Worm (Caenorhabditis elegans) whole organism, L1 larva: ENCODE data around the gene ech-9.

Source experiments
- F16B12.6 ChIP-seq: fragments of 150-350 bp; optimal IDR thresholded peaks from 2 replicates; lab custom pipeline; 2014; ENCODE audit warnings: missing biosample characterization, missing genetic modification characterization
- alr-1 ChIP-seq: fragments of 200-800 bp; sonication (Bioruptor generic); optimal IDR thresholded peaks from 2 replicates; lab custom pipeline; 2018; ENCODE audit warnings: borderline replicate concordance, mild to moderate bottlenecking, missing genetic modification characterization, missing compliant biosample characterization
- aly-2 ChIP-seq: fragments of 150-350 bp; optimal IDR thresholded peaks from 2 replicates; lab custom pipeline; 2014; ENCODE audit warnings: missing biosample characterization, missing genetic modification characterization
- ama-1 ChIP-seq: fragments of 150-350 bp; optimal IDR thresholded peaks from 2 replicates; lab custom pipeline; 2014
- blmp-1 ChIP-seq: fragments of 150-350 bp; optimal IDR thresholded peaks from 2 replicates; lab custom pipeline; 2014; ENCODE audit warnings: missing biosample characterization, missing genetic modification characterization
- ceh-82 ChIP-seq, 3 experiments: fragments of 150-350 bp in 1 of 3; sonication (generic microtip) in 2 of 3; optimal IDR thresholded peaks; 2 replicates each; lab custom pipeline; 2014 to 2017; ENCODE audit warnings: missing biosample characterization in 3 of 3, missing genetic modification characterization in 3 of 3
- ceh-90 ChIP-seq: sonication (generic microtip); optimal IDR thresholded peaks from 2 replicates; lab custom pipeline; 2016; ENCODE audit warnings: missing genetic modification characterization, missing compliant biosample characterization
- dpl-1 ChIP-seq, 3 experiments: fragments of 150-350 bp in 2 of 3; sonication (generic microtip) in 1 of 3; optimal IDR thresholded peaks; 2 replicates each; lab custom pipeline; 2014 to 2017; ENCODE audit warnings: missing biosample characterization in 3 of 3, missing genetic modification characterization in 3 of 3, missing genetic modification reagents in 3 of 3
- efl-1 ChIP-seq, 4 experiments: fragments of 150-350 bp; optimal IDR thresholded peaks in 3 of 4; peaks in 1 of 4; 1 replicate in 1 of 4; 2 replicates in 3 of 4; lab custom pipeline; 2014; ENCODE audit warnings: missing biosample characterization in 2 of 4, missing genetic modification characterization in 2 of 4, missing genetic modification reagents in 2 of 4
- efl-3 ChIP-seq: fragments of 200-800 bp; sonication (Bioruptor generic); optimal IDR thresholded peaks from 2 replicates; lab custom pipeline; 2018; ENCODE audit warnings: mild to moderate bottlenecking, missing genetic modification characterization, missing compliant biosample characterization
- egl-27 ChIP-seq, 2 experiments: fragments of 150-350 bp in 1 of 2; sonication (generic microtip); optimal IDR thresholded peaks; 3 replicates each; lab custom pipeline; 2017 to 2018; ENCODE audit warnings: missing biosample characterization in 2 of 2, missing genetic modification characterization in 2 of 2, missing genetic modification reagents in 2 of 2
- elt-3 ChIP-seq, 6 experiments: fragments of 150-350 bp in 1 of 6; sonication (generic microtip); optimal IDR thresholded peaks; 2 replicates each; lab custom pipeline; 2017 to 2018; ENCODE audit warnings: missing biosample characterization in 6 of 6, missing genetic modification characterization in 6 of 6, inconsistent platforms in 1 of 6
- ets-5 ChIP-seq: fragments of 200-800 bp; sonication (Bioruptor generic); IDR thresholded peaks from 2 replicates; pipeline ENCODE4 v1.3.6; 2022; ENCODE audit warnings: missing genetic modification characterization, missing compliant biosample characterization
- fkh-10 ChIP-seq: sonication (generic microtip); optimal IDR thresholded peaks from 2 replicates; lab custom pipeline; 2017; ENCODE audit warnings: missing biosample characterization, missing genetic modification reagents, missing genetic modification characterization
- fkh-8 ChIP-seq: sonication (generic microtip); optimal IDR thresholded peaks from 2 replicates; lab custom pipeline; 2016; ENCODE audit warnings: mild to moderate bottlenecking, missing genetic modification characterization, missing compliant biosample characterization
- grh-1 ChIP-seq: fragments of 200-800 bp; sonication (Bioruptor generic); IDR thresholded peaks from 2 replicates; pipeline ENCODE4 v1.3.6; 2022; ENCODE audit warnings: missing genetic modification reagents, missing genetic modification characterization, missing compliant biosample characterization
- hlh-17 ChIP-seq: fragments of 200-800 bp; sonication (Bioruptor generic); optimal IDR thresholded peaks from 2 replicates; lab custom pipeline; 2018; ENCODE audit warnings: missing genetic modification characterization, mild to moderate bottlenecking, missing compliant biosample characterization, moderate library complexity, borderline replicate concordance
- hpl-2 ChIP-seq: fragments of 150-350 bp; optimal IDR thresholded peaks from 2 replicates; lab custom pipeline; 2014; ENCODE audit warnings: missing biosample characterization, missing genetic modification reagents, missing genetic modification characterization
- irx-1 ChIP-seq: sonication (generic microtip); optimal IDR thresholded peaks from 2 replicates; lab custom pipeline; 2016; ENCODE audit warnings: missing genetic modification characterization, missing compliant biosample characterization
- jun-1 ChIP-seq: fragments of 150-350 bp; optimal IDR thresholded peaks from 2 replicates; lab custom pipeline; 2014; ENCODE audit warnings: missing biosample characterization, missing genetic modification reagents, missing genetic modification characterization
- lin-15B ChIP-seq: fragments of 150-350 bp; sonication (generic microtip); optimal IDR thresholded peaks from 3 replicates; lab custom pipeline; 2014; ENCODE audit warnings: missing biosample characterization, missing genetic modification characterization
- lin-35 ChIP-seq, 2 experiments: fragments of 150-350 bp; optimal IDR thresholded peaks; 2 replicates each; lab custom pipeline; 2014; ENCODE audit warnings: missing biosample characterization in 2 of 2, missing genetic modification characterization in 2 of 2, missing genetic modification reagents in 2 of 2
- lin-39 ChIP-seq: fragments of 150-350 bp; optimal IDR thresholded peaks from 2 replicates; lab custom pipeline; 2014; ENCODE audit warnings: missing biosample characterization, missing genetic modification reagents, missing genetic modification characterization
- lsy-2 ChIP-seq, 2 experiments: fragments of 150-350 bp; optimal IDR thresholded peaks; 2 replicates each; lab custom pipeline; 2014; ENCODE audit warnings: missing biosample characterization in 2 of 2, missing genetic modification characterization in 2 of 2
- mab-9 ChIP-seq: fragments of 200-800 bp; sonication (Bioruptor generic); IDR thresholded peaks from 2 replicates; pipeline ENCODE4 v1.3.6; 2022; ENCODE audit warnings: missing genetic modification reagents, missing genetic modification characterization, missing compliant biosample characterization
- mdl-1 ChIP-seq, 2 experiments: fragments of 150-350 bp; optimal IDR thresholded peaks; 2 replicates each; lab custom pipeline; 2014 to 2017; ENCODE audit warnings: missing biosample characterization in 2 of 2, missing genetic modification characterization in 2 of 2, inconsistent platforms in 1 of 2
- nhr-237 ChIP-seq: fragments of 150-350 bp; optimal IDR thresholded peaks from 2 replicates; lab custom pipeline; 2014; ENCODE audit warnings: missing biosample characterization, missing genetic modification characterization
- nhr-28 ChIP-seq: fragments of 150-350 bp; optimal IDR thresholded peaks from 2 replicates; lab custom pipeline; 2014; ENCODE audit warnings: missing biosample characterization, missing genetic modification characterization
- nhr-47 ChIP-seq: sonication (generic microtip); optimal IDR thresholded peaks from 2 replicates; lab custom pipeline; 2016; ENCODE audit warnings: mild to moderate bottlenecking, missing genetic modification characterization, moderate library complexity, missing compliant biosample characterization
- nhr-76 ChIP-seq: sonication (generic microtip); optimal IDR thresholded peaks from 2 replicates; lab custom pipeline; 2017; ENCODE audit warnings: missing biosample characterization, missing genetic modification characterization
- nhr-77 ChIP-seq: fragments of 150-350 bp; optimal IDR thresholded peaks from 2 replicates; lab custom pipeline; 2014; ENCODE audit warnings: missing biosample characterization, missing genetic modification characterization
- nhr-84 ChIP-seq: sonication (generic microtip); optimal IDR thresholded peaks from 2 replicates; lab custom pipeline; 2017; ENCODE audit warnings: missing biosample characterization, missing genetic modification characterization
- nhr-85 ChIP-seq: sonication (generic microtip); peaks from one replicate; lab custom pipeline; 2016; ENCODE audit warnings: missing genetic modification characterization, inconsistent platforms, missing compliant biosample characterization
- nhr-90 ChIP-seq: sonication (generic microtip); optimal IDR thresholded peaks from 2 replicates; lab custom pipeline; 2016; ENCODE audit warnings: mild to moderate bottlenecking, missing genetic modification characterization, missing compliant biosample characterization; ENCODE audit not compliant: poor library complexity
- pag-3 ChIP-seq: sonication (generic microtip); optimal IDR thresholded peaks from 2 replicates; lab custom pipeline; 2017; ENCODE audit warnings: missing genetic modification characterization, mild to moderate bottlenecking, missing compliant biosample characterization, antibody characterized with exemption, borderline replicate concordance; ENCODE audit not compliant: insufficient read depth
- pax-3 ChIP-seq: fragments of 200-800 bp; sonication (Bioruptor generic); optimal IDR thresholded peaks from 2 replicates; lab custom pipeline; 2018; ENCODE audit warnings: mild to moderate bottlenecking, missing genetic modification characterization, moderate library complexity, missing compliant biosample characterization
- pqm-1 ChIP-seq: sonication (generic microtip); optimal IDR thresholded peaks from 3 replicates; lab custom pipeline; 2017; ENCODE audit warnings: missing biosample characterization, missing genetic modification characterization
- rnt-1 ChIP-seq: sonication (generic microtip); optimal IDR thresholded peaks from 2 replicates; lab custom pipeline; 2016; ENCODE audit warnings: mild to moderate bottlenecking, missing genetic modification characterization, moderate library complexity, missing compliant biosample characterization
- skn-1 ChIP-seq: fragments of 150-350 bp; optimal IDR thresholded peaks from 2 replicates; lab custom pipeline; 2014; ENCODE audit warnings: missing biosample characterization, missing genetic modification characterization
- snu-23 ChIP-seq: sonication (generic microtip); optimal IDR thresholded peaks from 2 replicates; lab custom pipeline; 2016; ENCODE audit warnings: missing genetic modification characterization, missing compliant biosample characterization
- tlp-1 ChIP-seq: fragments of 150-350 bp; optimal IDR thresholded peaks from 2 replicates; lab custom pipeline; 2014; ENCODE audit warnings: missing biosample characterization, missing genetic modification characterization
- unc-30 ChIP-seq: sonication (generic microtip); optimal IDR thresholded peaks from 2 replicates; lab custom pipeline; 2017; ENCODE audit warnings: missing biosample characterization, missing genetic modification characterization
- unc-86 ChIP-seq: sonication (generic microtip); optimal IDR thresholded peaks from 2 replicates; lab custom pipeline; 2016; ENCODE audit warnings: missing genetic modification characterization, missing compliant biosample characterization
- xbp-1 ChIP-seq: sonication (generic microtip); optimal IDR thresholded peaks from 2 replicates; lab custom pipeline; 2016; ENCODE audit warnings: missing genetic modification characterization, missing compliant biosample characterization
- zip-4 ChIP-seq: fragments of 200-800 bp; sonication (Bioruptor generic); optimal IDR thresholded peaks from 2 replicates; lab custom pipeline; 2018; ENCODE audit warnings: mild to moderate bottlenecking, missing genetic modification characterization, moderate library complexity, missing compliant biosample characterization
- ztf-4 ChIP-seq: fragments of 150-350 bp; optimal IDR thresholded peaks from 2 replicates; lab custom pipeline; 2014; ENCODE audit warnings: missing biosample characterization, missing genetic modification characterization

The ech-9 gene

ce11 chrIV:10284194-10284910 lies 49.2 kb upstream of the ech-9 start, which contains the start of gene rad-51 (continued):
- TF ChIP-seq blmp-1 (tag; lab: Kevin White, UChicago) (peak; percentile 48), nhr-84 (no peak), nhr-90 (tag; lab: Kevin White, UChicago) (peak; percentile 17), pqm-1 (tag; lab: Kevin White, UChicago) (no peak), nhr-85 (tag; lab: Kevin White, UChicago) (peak; percentile 1), lsy-2 (tag; optimal IDR thresholded peaks at IDR 0.05; lab: Kevin White, UChicago) (peak; percentile 48 to 79), pag-3 (peak; percentile 34), grh-1 (GFP tag; lab: Robert Waterston, UW) (no peak), mab-9 (GFP tag; lab: Robert Waterston, UW) (no peak), elt-3 (tag; optimal IDR thresholded peaks at IDR 0.05; lab: Kevin White, UChicago) (peak in 1 of 6 experiments; percentile 6), ets-5 (GFP tag; lab: Robert Waterston, UW) (no peak), mdl-1 (tag; optimal IDR thresholded peaks at IDR 0.05; lab: Kevin White, UChicago) (peak in 1 of 2 experiments; percentile 76), lin-35 (GFP tag; optimal IDR thresholded peaks at IDR 0.05; lab: Kevin White, UChicago) (peak; percentile 89 to 93), irx-1 (no peak), pax-3 (no peak), hpl-2 (GFP tag; lab: Kevin White, UChicago) (no peak), alr-1 (tag; lab: Kevin White, UChicago) (no peak), lin-15B (peak; percentile 69), ama-1 (lab: Kevin White, UChicago) (no peak), nhr-47 (tag; lab: Kevin White, UChicago) (no peak), zip-4 (GFP tag; lab: Kevin White, UChicago) (no peak), nhr-77 (tag; lab: Kevin White, UChicago) (peak; percentile 39), fkh-8 (tag; lab: Kevin White, UChicago) (peak; percentile 51), aly-2 (no peak), efl-3 (GFP tag; lab: Kevin White, UChicago) (no peak), xbp-1 (tag; lab: Kevin White, UChicago) (peak; percentile 45), snu-23 (GFP tag; lab: Kevin White, UChicago) (peak; percentile 72), rnt-1 (peak; percentile 59), F16B12.6 (tag; lab: Kevin White, UChicago) (no peak), nhr-237 (tag; lab: Kevin White, UChicago) (no peak), tlp-1 (tag; lab: Kevin White, UChicago) (no peak), ceh-90 (no peak), jun-1 (tag; lab: Kevin White, UChicago) (peak; percentile 45), nhr-76 (tag; lab: Kevin White, UChicago) (no peak), hlh-17 (GFP tag; lab: Kevin White, UChicago) (no peak), ceh-82 (tag; optimal IDR thresholded peaks at IDR 0.05; lab: Kevin White, UChicago) (peak in 2 of 3 experiments; percentile 55 to 75), lin-39 (tag; lab: Kevin White, UChicago) (no peak)

- TF ChIP-seq mdl-1 (tag; optimal IDR thresholded peaks at IDR 0.05; lab: Kevin White, UChicago): no peak
- no peak for TF ChIP-seq nhr-77 (tag; lab: Kevin White, UChicago)
- no peak for TF ChIP-seq aly-2
- no peak for TF ChIP-seq elt-3 (tag; optimal IDR thresholded peaks at IDR 0.05; lab: Kevin White, UChicago)
- no peak for TF ChIP-seq unc-86 (tag; lab: Kevin White, UChicago)
- no peak for TF ChIP-seq skn-1 (tag; lab: Kevin White, UChicago)
- TF ChIP-seq fkh-10 (GFP tag; lab: Kevin White, UChicago): no peak
- TF ChIP-seq nhr-28 (tag; lab: Kevin White, UChicago): no peak
- TF ChIP-seq lin-35 (GFP tag; optimal IDR thresholded peaks at IDR 0.05; lab: Kevin White, UChicago): no peak
- TF ChIP-seq dpl-1 (GFP tag; optimal IDR thresholded peaks at IDR 0.05; lab: Kevin White, UChicago): no peak
- no peak for TF ChIP-seq lsy-2 (tag; optimal IDR thresholded peaks at IDR 0.05; lab: Kevin White, UChicago)
- no peak for TF ChIP-seq ets-5 (GFP tag; lab: Robert Waterston, UW)
- TF ChIP-seq unc-30 (tag; lab: Kevin White, UChicago): no peak
- no peak for TF ChIP-seq xbp-1 (tag; lab: Kevin White, UChicago)
- TF ChIP-seq egl-27 (tag; optimal IDR thresholded peaks at IDR 0.05; lab: Kevin White, UChicago): no peak
- no peak for TF ChIP-seq snu-23 (GFP tag; lab: Kevin White, UChicago)
- no peak for TF ChIP-seq ztf-4 (tag; lab: Kevin White, UChicago)
- TF ChIP-seq efl-1 (optimal IDR thresholded peaks at IDR 0.05; lab: Kevin White, UChicago): no peak
- no peak for TF ChIP-seq efl-1 (GFP tag; optimal IDR thresholded peaks at IDR 0.05 in 1 of 2; lab: Kevin White, UChicago)
- TF ChIP-seq nhr-76 (tag; lab: Kevin White, UChicago): no peak
Observed at ce11 chrIV:10281482-10281881, 46.4 kb upstream of the ech-9 start, which contains the start of gene thk-1. thk-1 (minus strand) TSS chrIV:10281582.
